Fruit fly (Drosophila melanogaster) whole organism, prepupa: ENCODE measurements around the gene CG9616.
A peak's percentile ranks its signal among the peaks of the same experiment; 100 is the strongest.

Experiments used
- Blimp-1 ChIP-seq: fragments of 200-800 bp; sonication (Bioruptor generic); optimal IDR thresholded peaks from 3 replicates; lab custom pipeline; 2017; ENCODE audit warnings: missing biosample characterization, missing genetic modification characterization, mild to moderate bottlenecking, moderate library complexity, missing genetic modification reagents
- CG10631 ChIP-seq: fragments of 200-800 bp; sonication (Bioruptor generic); optimal IDR thresholded peaks from 2 replicates; lab custom pipeline; 2016; ENCODE audit warnings: missing biosample characterization, missing genetic modification characterization
- CG11294 ChIP-seq: fragments of 200-800 bp; sonication (Bioruptor generic); IDR thresholded peaks from 2 replicates; pipeline ENCODE4 v1.3.6; 2022; ENCODE audit warnings: missing biosample characterization, missing genetic modification characterization
- CG11762 ChIP-seq: fragments of 200-800 bp; sonication (Bioruptor generic); optimal IDR thresholded peaks from 3 replicates; lab custom pipeline; 2016; ENCODE audit warnings: missing biosample characterization, missing genetic modification characterization; ENCODE audit not compliant: insufficient read depth
- CG1621 ChIP-seq: fragments of 200-800 bp; sonication (Bioruptor generic); optimal IDR thresholded peaks from 3 replicates; lab custom pipeline; 2018; ENCODE audit warnings: missing biosample characterization, mild to moderate bottlenecking, missing genetic modification characterization
- CG31627 ChIP-seq: fragments of 200-800 bp; sonication (Bioruptor generic); optimal IDR thresholded peaks from 3 replicates; lab custom pipeline; 2016; ENCODE audit warnings: missing biosample characterization, missing genetic modification characterization
- CG32006 ChIP-seq: fragments of 200-800 bp; sonication (Bioruptor generic); optimal IDR thresholded peaks from 3 replicates; lab custom pipeline; 2017; ENCODE audit warnings: missing biosample characterization, mild to moderate bottlenecking, missing genetic modification characterization
- CG34406 ChIP-seq: fragments of 200-800 bp; sonication (Bioruptor generic); optimal IDR thresholded peaks from 3 replicates; lab custom pipeline; 2016; ENCODE audit warnings: missing biosample characterization, missing genetic modification characterization
- CG4318 ChIP-seq: fragments of 200-800 bp; sonication (Bioruptor generic); optimal IDR thresholded peaks from 3 replicates; lab custom pipeline; 2017; ENCODE audit warnings: missing biosample characterization, mild to moderate bottlenecking, missing genetic modification characterization
- CG6276 ChIP-seq: fragments of 200-800 bp; sonication (Bioruptor generic); optimal IDR thresholded peaks from 2 replicates; lab custom pipeline; 2017; ENCODE audit warnings: missing biosample characterization, mild to moderate bottlenecking, missing genetic modification characterization
- CG6792 ChIP-seq: fragments of 200-800 bp; sonication (Bioruptor generic); optimal IDR thresholded peaks from 3 replicates; lab custom pipeline; 2016; ENCODE audit warnings: missing biosample characterization, missing genetic modification characterization
- CG6808 ChIP-seq: fragments of 200-800 bp; sonication (Bioruptor generic); optimal IDR thresholded peaks from 3 replicates; lab custom pipeline; 2017; ENCODE audit warnings: missing biosample characterization, missing genetic modification characterization, mild to moderate bottlenecking, moderate library complexity, missing genetic modification reagents
- CG6854 ChIP-seq: fragments of 200-800 bp; sonication (Bioruptor generic); optimal IDR thresholded peaks from 2 replicates; lab custom pipeline; 2017; ENCODE audit warnings: missing biosample characterization, mild to moderate bottlenecking, missing genetic modification characterization
- CG8119 ChIP-seq: fragments of 200-800 bp; sonication (Bioruptor generic); IDR thresholded peaks from 3 replicates; pipeline ENCODE4 v1.3.6; 2022; ENCODE audit warnings: missing biosample characterization, missing genetic modification characterization
- CG8319 ChIP-seq: fragments of 200-800 bp; sonication (Bioruptor generic); optimal IDR thresholded peaks from 3 replicates; lab custom pipeline; 2016; ENCODE audit warnings: missing biosample characterization, missing genetic modification characterization
- CG8632 ChIP-seq: fragments of 200-800 bp; sonication (Bioruptor generic); optimal IDR thresholded peaks from 3 replicates; lab custom pipeline; 2016; ENCODE audit warnings: missing biosample characterization, missing genetic modification characterization
- Eip75B ChIP-seq: fragments of 200-800 bp; sonication (Bioruptor generic); optimal IDR thresholded peaks from 3 replicates; lab custom pipeline; 2016; ENCODE audit warnings: missing biosample characterization, missing genetic modification characterization
- Ets96B ChIP-seq: fragments of 200-800 bp; optimal IDR thresholded peaks from 2 replicates; lab custom pipeline; 2019; ENCODE audit warnings: missing biosample characterization, mild to moderate bottlenecking, missing genetic modification characterization, moderate library complexity
- Hr4 ChIP-seq: fragments of 200-800 bp; sonication (Bioruptor generic); optimal IDR thresholded peaks from 3 replicates; lab custom pipeline; 2016; ENCODE audit warnings: missing biosample characterization, missing genetic modification characterization
- Lpt ChIP-seq: fragments of 200-800 bp; sonication (Bioruptor generic); optimal IDR thresholded peaks from 3 replicates; lab custom pipeline; 2016; ENCODE audit warnings: missing biosample characterization, missing genetic modification characterization
- OdsH ChIP-seq: fragments of 200-800 bp; sonication (Bioruptor generic); optimal IDR thresholded peaks from 3 replicates; lab custom pipeline; 2016; ENCODE audit warnings: missing biosample characterization, missing genetic modification characterization
- Smox ChIP-seq: fragments of 200-800 bp; sonication (Bioruptor generic); optimal IDR thresholded peaks from 3 replicates; lab custom pipeline; 2016; ENCODE audit warnings: missing biosample characterization, missing genetic modification characterization
- Sox102F ChIP-seq: fragments of 200-800 bp; sonication (Bioruptor generic); optimal IDR thresholded peaks from 2 replicates; lab custom pipeline; 2016; ENCODE audit warnings: missing biosample characterization, mild to moderate bottlenecking, missing genetic modification characterization
- Sox14 ChIP-seq: fragments of 200-800 bp; sonication (Bioruptor generic); optimal IDR thresholded peaks from 3 replicates; lab custom pipeline; 2016; ENCODE audit warnings: missing biosample characterization, missing genetic modification characterization
- achi ChIP-seq: fragments of 200-800 bp; sonication (Bioruptor generic); optimal IDR thresholded peaks from 3 replicates; lab custom pipeline; 2016; ENCODE audit warnings: missing biosample characterization, missing genetic modification characterization
- eg ChIP-seq: fragments of 200-800 bp; sonication (Bioruptor generic); IDR thresholded peaks from 3 replicates; pipeline ENCODE4 v1.3.6; 2022; ENCODE audit warnings: missing biosample characterization, missing genetic modification characterization
- esn ChIP-seq: fragments of 200-800 bp; sonication (Bioruptor generic); optimal IDR thresholded peaks from 2 replicates; lab custom pipeline; 2016; ENCODE audit warnings: missing biosample characterization, mild to moderate bottlenecking, missing genetic modification characterization, moderate library complexity
- fd85E ChIP-seq: fragments of 200-800 bp; sonication (Bioruptor generic); optimal IDR thresholded peaks from 3 replicates; lab custom pipeline; 2016; ENCODE audit warnings: missing biosample characterization, missing genetic modification characterization
- fkh ChIP-seq: fragments of 200-800 bp; sonication (Bioruptor generic); optimal IDR thresholded peaks from 3 replicates; lab custom pipeline; 2017; ENCODE audit warnings: missing biosample characterization, mild to moderate bottlenecking, missing genetic modification characterization, moderate library complexity
- lz ChIP-seq: fragments of 200-800 bp; sonication (Bioruptor generic); optimal IDR thresholded peaks from 3 replicates; lab custom pipeline; 2016; ENCODE audit warnings: missing biosample characterization, missing genetic modification characterization
- net ChIP-seq: fragments of 200-800 bp; sonication (Bioruptor generic); optimal IDR thresholded peaks from 3 replicates; lab custom pipeline; 2016; ENCODE audit warnings: missing biosample characterization, missing genetic modification characterization
- pdm3 ChIP-seq: fragments of 200-800 bp; sonication (Bioruptor generic); optimal IDR thresholded peaks from 3 replicates; lab custom pipeline; 2016; ENCODE audit warnings: missing biosample characterization, missing genetic modification characterization
- spab ChIP-seq: fragments of 200-800 bp; sonication (Bioruptor generic); optimal IDR thresholded peaks from 2 replicates; lab custom pipeline; 2017; ENCODE audit warnings: missing biosample characterization, mild to moderate bottlenecking, missing genetic modification characterization, missing genetic modification reagents
- ss ChIP-seq, 2 experiments: fragments of 200-800 bp; sonication (Bioruptor generic); optimal IDR thresholded peaks; 2 replicates in 1 of 2; 3 replicates in 1 of 2; lab custom pipeline; 2017 to 2018; ENCODE audit warnings: mild to moderate bottlenecking in 2 of 2, missing biosample characterization in 2 of 2, missing genetic modification characterization in 2 of 2, moderate library complexity in 1 of 2
- svp ChIP-seq: fragments of 200-800 bp; sonication (Bioruptor generic); peaks from one replicate; lab custom pipeline; 2016; ENCODE audit warnings: missing biosample characterization, missing genetic modification characterization
- vri ChIP-seq: fragments of 200-800 bp; sonication (Bioruptor generic); optimal IDR thresholded peaks from 3 replicates; lab custom pipeline; 2016; ENCODE audit warnings: missing biosample characterization, mild to moderate bottlenecking, missing genetic modification characterization

The CG9616 gene

DNA sequence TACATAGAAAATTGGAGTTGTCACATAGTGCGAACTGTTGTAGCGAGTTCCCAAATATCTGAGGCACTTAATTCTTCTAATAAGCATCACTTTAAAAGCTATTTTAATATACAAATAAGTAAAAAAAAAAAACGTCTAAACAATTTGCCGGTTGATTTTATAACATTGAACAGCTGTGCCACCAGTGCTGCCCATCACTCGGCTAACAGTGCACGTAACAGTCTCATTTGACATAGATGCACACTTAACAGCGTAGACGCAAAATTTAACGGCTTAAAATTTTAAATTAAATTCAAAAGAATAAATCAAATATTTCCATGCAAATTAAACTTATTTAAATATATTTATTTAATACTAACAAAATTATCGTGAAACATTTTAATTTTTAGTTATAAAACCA is 14.6 kb upstream of the CG9616 start, which contains the start of gene MetRS-m:
MetRS-m (minus strand) TSS at position 171 of the 400 bp plus-strand sequence.
- TF ChIP-seq CG6808 (GFP tag; lab: Kevin White, UChicago) (peak; percentile 99), net (GFP tag; lab: Kevin White, UChicago) (no peak)

- TF ChIP-seq svp (peak; percentile 15), CG31627 (GFP tag; lab: Kevin White, UChicago) (no peak), CG34406 (GFP tag; lab: Kevin White, UChicago) (no peak)
Observed at dm6 chr3R:14255808-14256207, 10.5 kb upstream of the CG9616 start, which contains the start of gene CG43179. Gene CG43179, plus strand, starts transcription at chr3R:14256108.

DNA sequence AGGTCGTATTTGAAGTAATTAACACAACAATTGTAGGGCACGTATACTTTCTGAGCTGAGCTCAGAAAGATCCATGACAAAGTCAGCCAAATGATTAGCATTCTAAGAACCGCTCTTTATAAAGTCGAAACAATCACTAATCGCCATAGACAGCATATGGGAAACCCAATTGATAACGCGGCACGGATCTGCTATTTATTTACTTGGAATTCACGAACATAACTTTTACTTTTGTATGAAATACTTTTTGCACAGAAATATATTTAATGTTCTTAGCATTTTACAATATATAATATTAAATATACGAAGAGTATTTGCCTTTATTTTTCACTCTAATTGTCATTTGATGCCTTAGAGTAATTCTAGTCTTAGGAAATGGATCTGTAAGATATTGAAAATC is 694 bp downstream of the CG9616 start, which contains the start of gene CG43291:
CG43291 (minus strand) TSS at position 101 of the 400 bp plus-strand sequence.
- TF ChIP-seq pdm3 (GFP tag; lab: Kevin White, UChicago) (no peak), Ets96B (no peak), CG8119 (GFP tag; lab: Robert Waterston, UW) (no peak), Lpt (GFP tag; lab: Kevin White, UChicago) (no peak), OdsH (no peak), spab (GFP tag; lab: Kevin White, UChicago) (no peak), Sox102F (no peak), Eip75B (no peak), net (GFP tag; lab: Kevin White, UChicago) (no peak), fkh (no peak), Smox (GFP tag; lab: Kevin White, UChicago) (no peak)

DNA sequence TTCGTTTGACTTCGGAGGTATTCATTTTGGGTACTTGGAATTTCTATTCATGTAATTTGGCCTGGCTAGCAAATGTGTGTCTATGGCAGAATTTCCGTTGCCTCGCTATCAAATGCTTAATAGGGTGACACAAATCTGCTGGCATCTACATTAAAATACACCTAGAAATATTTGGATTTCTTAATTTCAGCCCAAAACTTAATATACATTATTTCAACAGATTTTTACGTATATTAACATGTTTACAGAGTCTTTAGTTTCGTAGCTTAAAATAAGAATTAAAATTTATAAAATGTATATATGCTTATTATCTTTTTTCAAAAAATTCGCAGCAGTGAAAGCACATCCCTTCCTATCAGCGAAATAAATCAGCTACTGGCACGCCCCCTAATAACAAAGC is 16.2 kb downstream of the CG9616 start, which contains the start of gene CG9624:
CG9624 (minus strand) TSS at position 101 of the 400 bp plus-strand sequence.
- TF ChIP-seq CG1621 = no peak
- TF ChIP-seq achi (GFP tag; lab: Kevin White, UChicago) = no peak
- no peak for TF ChIP-seq Smox (GFP tag; lab: Kevin White, UChicago)
- TF ChIP-seq CG34406 (GFP tag; lab: Kevin White, UChicago) = no peak
- no peak for TF ChIP-seq Sox102F
- TF ChIP-seq CG6792 (GFP tag; lab: Kevin White, UChicago) = no peak
- no peak for TF ChIP-seq fd85E
- no peak for TF ChIP-seq ss (GFP tag; optimal IDR thresholded peaks at IDR 0.05; lab: Kevin White, UChicago)
- TF ChIP-seq Sox14 (GFP tag; lab: Kevin White, UChicago) = no peak
- no peak for TF ChIP-seq spab (GFP tag; lab: Kevin White, UChicago)
- no peak for TF ChIP-seq CG6276 (GFP tag; lab: Kevin White, UChicago)
- TF ChIP-seq CG11762 (GFP tag; lab: Kevin White, UChicago) = no peak
- no peak for TF ChIP-seq eg (GFP tag; lab: Robert Waterston, UW)
- TF ChIP-seq Blimp-1 (GFP tag; lab: Kevin White, UChicago) = no peak
- TF ChIP-seq CG11294 (GFP tag; lab: Robert Waterston, UW) = no peak
- no peak for TF ChIP-seq CG8319 (GFP tag; lab: Kevin White, UChicago)
- no peak for TF ChIP-seq svp
- no peak for TF ChIP-seq CG32006 (GFP tag; lab: Kevin White, UChicago)
- no peak for TF ChIP-seq Lpt (GFP tag; lab: Kevin White, UChicago)

DNA sequence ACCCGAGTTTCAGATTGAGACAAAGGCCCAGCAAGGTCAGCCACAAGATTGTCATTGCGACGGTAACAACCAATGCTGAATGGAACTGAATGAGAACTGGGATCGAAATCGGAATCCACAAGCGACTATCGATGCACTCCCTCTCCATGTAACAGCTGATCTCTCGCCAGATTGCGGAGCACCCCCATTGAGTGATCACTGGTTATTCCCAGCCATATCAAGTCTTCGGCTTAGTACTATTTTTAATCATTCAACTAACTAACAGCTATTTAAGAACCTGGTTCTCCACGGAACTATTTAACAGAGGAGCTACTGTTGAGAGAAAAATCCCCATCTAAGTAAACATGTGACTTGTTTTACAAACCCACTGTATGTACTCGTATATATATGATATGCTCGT is 18.6 kb downstream of the CG9616 start, which contains the start of gene CG9631:
CG9631 (minus strand) TSS at position 101 of the 400 bp plus-strand sequence.
- TF ChIP-seq Hr4 (no peak), CG34406 (GFP tag; lab: Kevin White, UChicago) (no peak), Blimp-1 (GFP tag; lab: Kevin White, UChicago) (no peak), esn (GFP tag; lab: Kevin White, UChicago) (no peak), CG6854 (GFP tag; lab: Kevin White, UChicago) (no peak), vri (GFP tag; lab: Kevin White, UChicago) (no peak), fkh (no peak), lz (GFP tag; lab: Kevin White, UChicago) (no peak), CG4318 (no peak), CG8632 (no peak), svp (no peak), CG11762 (GFP tag; lab: Kevin White, UChicago) (no peak), CG10631 (GFP tag; lab: Kevin White, UChicago) (no peak)
